Fruit fly (Drosophila melanogaster) Kc167 (cell line): ENCODE data around the gene msb1l.

Experiments used
- Myc ChIP-seq: fragments of >200 bp; optimal IDR thresholded peaks from 2 replicates; lab custom pipeline; 2017; ENCODE audit warnings: missing external identifiers
- Sin3A ChIP-seq: fragments of >200 bp; optimal IDR thresholded peaks from 2 replicates; lab custom pipeline; 2018; ENCODE audit warnings: missing external identifiers
- h ChIP-seq: fragments of >200 bp; optimal IDR thresholded peaks from 3 replicates; lab custom pipeline; 2018; ENCODE audit warnings: missing external identifiers
- insv ChIP-seq: fragments of >200 bp; optimal IDR thresholded peaks from 3 replicates; lab custom pipeline; 2018; ENCODE audit warnings: missing external identifiers
- psq ChIP-seq: fragments of >200 bp; optimal IDR thresholded peaks from 2 replicates; lab custom pipeline; 2017; ENCODE audit warnings: missing external identifiers
- ttk ChIP-seq: sonication (Bioruptor generic); optimal IDR thresholded peaks from 2 replicates; lab custom pipeline; 2017; ENCODE audit warnings: missing external identifiers

Gene msb1l

DNA sequence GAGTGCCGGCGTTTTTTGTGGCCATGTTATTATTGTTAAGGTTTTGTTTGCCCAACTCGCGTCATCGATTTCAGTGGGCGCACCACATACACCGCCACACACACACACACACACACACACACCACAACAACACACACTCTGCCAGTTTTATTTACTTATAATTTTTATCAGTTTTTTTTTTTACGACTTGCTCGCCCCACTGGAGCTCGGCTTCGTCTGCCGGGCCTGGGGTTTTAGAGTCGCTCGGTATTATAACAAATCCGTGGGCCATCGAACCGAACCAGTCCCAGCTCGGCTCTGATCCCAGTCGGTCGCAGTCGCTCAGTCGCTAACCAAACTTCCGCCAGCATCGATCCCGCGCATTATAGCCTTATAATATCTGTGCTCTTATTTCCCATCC lies 28.1 kb upstream of the msb1l start:
- TF ChIP-seq ttk (lab: Kevin White, UChicago) (no peak), psq (lab: Kevin White, UChicago) (no peak), Myc (lab: Kevin White, UChicago) (no peak), Sin3A (no peak), h (lab: Kevin White, UChicago) (no peak), insv (lab: Kevin White, UChicago) (no peak)

DNA sequence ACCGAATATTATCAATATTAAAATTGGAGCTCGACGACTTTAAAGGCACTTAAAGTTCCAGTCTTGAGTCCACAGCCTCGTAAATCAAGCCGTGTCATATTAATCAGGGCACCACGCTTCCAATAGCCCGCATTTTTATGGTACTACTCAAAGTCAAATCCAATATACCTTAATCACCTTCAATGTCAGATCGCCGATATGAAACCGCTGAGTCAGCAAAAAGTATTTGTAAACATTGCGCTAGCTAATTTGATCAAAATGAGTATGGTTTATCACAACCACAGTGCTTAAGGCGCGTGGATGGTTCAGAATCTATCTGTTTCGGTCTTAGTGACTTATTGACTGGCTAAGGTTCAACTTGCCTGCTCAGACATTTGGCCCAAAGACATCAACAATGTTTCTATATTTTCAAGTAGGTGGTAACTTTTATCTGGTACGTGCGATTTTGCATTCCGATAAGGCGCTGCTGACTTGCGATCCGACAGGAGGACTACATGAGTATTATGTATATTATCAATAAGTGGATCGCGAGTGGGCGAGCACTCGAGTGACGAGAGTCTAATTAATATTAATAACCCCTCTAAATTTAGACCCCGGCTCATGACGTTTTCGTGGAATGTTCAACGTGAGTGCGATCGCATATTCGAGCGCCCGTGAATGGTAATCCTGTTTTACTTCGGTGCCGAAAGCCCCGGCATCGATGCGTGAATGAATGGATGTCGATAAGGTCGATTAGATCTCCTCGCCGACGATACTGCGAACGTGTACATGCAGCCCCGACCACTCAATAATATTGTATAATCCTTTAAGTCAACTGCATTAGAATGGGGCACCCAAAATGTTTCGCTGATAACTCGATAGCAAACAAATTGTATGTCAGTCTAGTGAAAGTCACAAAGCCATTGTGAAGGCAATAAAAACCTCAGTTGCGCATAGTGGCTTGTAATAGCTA lies 14.2 kb upstream of the msb1l start, which contains the start of gene CG13078:
CG13078 (plus strand) TSS at position 902 of the 952 bp plus-strand sequence.
- TF ChIP-seq h (lab: Kevin White, UChicago) = no peak
- no peak for TF ChIP-seq Sin3A
- TF ChIP-seq insv (lab: Kevin White, UChicago) = no peak
- TF ChIP-seq Myc (lab: Kevin White, UChicago) = no peak
- no peak for TF ChIP-seq ttk (lab: Kevin White, UChicago)
- TF ChIP-seq psq (lab: Kevin White, UChicago) = no peak

- no peak for TF ChIP-seq ttk (lab: Kevin White, UChicago)
- no peak for TF ChIP-seq Sin3A
- TF ChIP-seq psq (lab: Kevin White, UChicago) = no peak
- no peak for TF ChIP-seq insv (lab: Kevin White, UChicago)
- TF ChIP-seq h (lab: Kevin White, UChicago) = no peak
Observed at dm6 chr2L:19565233-19565898, 12.1 kb upstream of the msb1l start, which contains the start of gene CG13077. CG13077 (plus strand) TSS chr2L:19565863.

DNA sequence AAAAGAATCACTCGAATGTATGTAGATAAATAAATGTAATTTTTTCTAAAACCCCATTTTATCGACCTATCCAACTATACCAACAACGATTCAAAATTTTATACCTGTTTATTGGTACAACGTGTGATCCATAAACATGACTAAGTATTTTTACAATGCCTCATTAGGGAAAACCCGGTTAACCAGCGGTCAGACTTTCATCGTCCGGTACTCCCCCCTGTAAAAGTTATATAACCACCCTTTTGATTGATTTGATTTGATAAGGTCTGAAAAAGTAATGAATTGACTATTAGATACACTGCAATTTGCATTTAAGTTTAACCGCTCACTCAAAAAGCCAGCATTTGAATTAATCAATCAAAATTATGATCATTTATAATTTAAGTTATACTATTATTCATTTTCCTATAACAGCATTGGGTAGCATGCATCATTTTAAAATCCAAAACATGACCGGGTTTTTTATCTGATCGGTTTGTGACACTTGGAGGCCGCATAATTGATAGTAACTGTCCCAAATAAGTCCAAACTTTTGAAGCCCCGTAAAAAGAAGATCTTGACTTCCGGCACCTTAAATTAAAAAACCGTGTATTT lies 10.1 kb upstream of the msb1l start:
- TF ChIP-seq Sin3A = no peak
- no peak for TF ChIP-seq insv (lab: Kevin White, UChicago)
- TF ChIP-seq psq (lab: Kevin White, UChicago) = no peak
- TF ChIP-seq h (lab: Kevin White, UChicago) = no peak
- TF ChIP-seq ttk (lab: Kevin White, UChicago) = no peak
- no peak for TF ChIP-seq Myc (lab: Kevin White, UChicago)

DNA sequence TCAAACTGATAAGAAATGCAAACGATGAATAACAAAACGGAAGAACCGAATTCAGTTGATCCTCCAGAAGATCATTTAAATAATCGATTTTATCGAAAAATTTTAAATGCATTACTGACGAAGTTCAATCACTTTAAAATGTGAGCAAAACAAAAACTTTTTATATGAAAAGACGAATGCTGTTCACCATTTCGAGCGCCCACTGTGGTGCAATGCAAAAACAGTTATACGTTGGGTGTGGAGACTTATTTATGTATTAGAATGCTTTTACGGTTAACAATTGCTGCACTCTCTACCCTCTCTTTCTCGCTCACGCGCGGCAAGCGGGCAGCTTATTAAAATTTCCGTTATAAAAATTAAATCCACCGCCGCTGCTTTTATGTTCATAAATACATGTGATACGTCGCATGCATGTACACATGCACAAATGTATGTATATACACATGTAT lies 6.7 kb upstream of the msb1l start:
- TF ChIP-seq h (lab: Kevin White, UChicago) = no peak
- no peak for TF ChIP-seq ttk (lab: Kevin White, UChicago)
- no peak for TF ChIP-seq insv (lab: Kevin White, UChicago)
- no peak for TF ChIP-seq psq (lab: Kevin White, UChicago)
- no peak for TF ChIP-seq Myc (lab: Kevin White, UChicago)
- TF ChIP-seq Sin3A = no peak

DNA sequence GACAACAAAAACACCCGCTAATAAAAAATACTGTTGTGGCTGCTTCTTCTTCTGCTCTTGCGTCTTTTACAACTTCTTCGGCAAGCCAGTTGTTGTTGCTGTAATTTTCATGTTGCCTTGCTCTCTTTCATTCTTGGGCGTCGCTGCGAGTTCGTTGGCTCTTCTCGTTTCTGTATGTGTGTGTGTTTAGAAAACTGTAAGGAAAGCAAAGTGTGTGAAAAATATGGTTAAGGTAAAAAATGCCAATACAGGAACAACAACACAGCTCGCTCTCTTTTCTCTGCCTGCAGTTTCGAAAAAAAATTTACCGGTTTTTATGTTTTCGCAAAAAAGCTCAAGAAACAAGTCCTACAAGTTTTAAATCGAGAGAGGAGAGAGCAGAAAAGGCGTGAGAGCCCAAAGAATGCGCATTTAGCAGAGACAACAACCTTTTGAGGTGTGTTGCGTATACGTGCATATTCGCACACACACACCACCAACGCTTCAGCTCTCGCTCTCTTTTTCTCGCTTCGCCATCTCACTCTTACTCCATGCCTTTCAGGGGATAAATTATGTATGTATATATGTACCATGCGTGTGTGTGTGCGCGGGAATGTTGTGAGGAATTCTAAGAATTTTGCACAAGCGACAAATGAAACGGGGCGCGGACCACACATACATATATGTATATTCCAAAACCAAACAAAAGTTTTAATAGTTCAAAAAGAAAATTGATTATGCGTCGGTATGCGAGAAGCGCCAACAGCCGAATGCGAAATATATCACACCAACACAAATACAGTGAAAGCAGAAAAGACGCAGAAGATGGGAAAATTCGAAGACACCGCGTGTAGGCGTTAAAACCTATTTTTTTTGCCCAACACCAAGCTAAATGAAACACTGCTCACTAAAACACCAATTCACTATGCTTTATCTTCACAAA lies 5.7 kb upstream of the msb1l start:
- TF ChIP-seq Sin3A (no peak), Myc (lab: Kevin White, UChicago) (no peak), psq (lab: Kevin White, UChicago) (no peak), h (lab: Kevin White, UChicago) (no peak), ttk (lab: Kevin White, UChicago) (no peak), insv (lab: Kevin White, UChicago) (no peak)

DNA sequence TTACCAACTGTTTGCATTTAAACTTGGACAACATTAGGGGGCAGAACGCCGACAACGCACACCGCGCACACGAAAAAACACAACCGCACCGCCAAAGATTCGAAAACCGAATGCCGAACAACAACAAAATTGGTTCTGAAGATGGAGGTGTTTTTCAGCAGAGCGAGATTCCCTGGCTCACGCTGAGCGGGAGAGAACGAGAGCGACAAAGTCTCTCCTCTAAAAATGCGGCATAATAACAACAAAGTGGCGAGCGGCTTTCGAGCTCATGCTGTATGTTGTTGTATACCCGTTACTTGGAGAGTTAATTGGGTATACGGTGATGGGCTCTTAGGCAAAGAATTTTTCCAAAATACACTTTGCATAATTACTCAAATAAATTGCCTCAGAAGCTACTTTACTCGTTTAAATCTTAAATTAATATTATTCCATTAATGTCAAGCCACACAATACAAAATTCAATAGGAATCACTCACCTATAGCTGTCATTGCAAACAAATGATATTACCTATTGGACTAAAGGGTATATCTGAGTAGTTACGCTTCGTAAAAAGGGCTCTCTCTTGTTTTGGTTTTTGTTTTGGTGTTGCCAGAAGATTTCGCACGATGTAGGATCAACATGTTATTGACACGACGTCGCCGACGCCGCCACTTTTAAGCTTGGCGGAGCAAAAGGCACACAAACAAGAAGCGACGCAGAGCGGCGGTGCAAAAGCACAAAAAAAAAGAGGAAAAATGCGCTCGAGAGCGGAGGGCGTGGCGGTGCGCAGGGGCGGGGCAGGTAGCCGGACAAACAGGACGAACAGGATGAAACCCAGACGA lies 4.8 kb upstream of the msb1l start:
- no peak for TF ChIP-seq Myc (lab: Kevin White, UChicago)
- no peak for TF ChIP-seq insv (lab: Kevin White, UChicago)
- no peak for TF ChIP-seq ttk (lab: Kevin White, UChicago)
- TF ChIP-seq psq (lab: Kevin White, UChicago) = no peak
- no peak for TF ChIP-seq Sin3A
- no peak for TF ChIP-seq h (lab: Kevin White, UChicago)

DNA sequence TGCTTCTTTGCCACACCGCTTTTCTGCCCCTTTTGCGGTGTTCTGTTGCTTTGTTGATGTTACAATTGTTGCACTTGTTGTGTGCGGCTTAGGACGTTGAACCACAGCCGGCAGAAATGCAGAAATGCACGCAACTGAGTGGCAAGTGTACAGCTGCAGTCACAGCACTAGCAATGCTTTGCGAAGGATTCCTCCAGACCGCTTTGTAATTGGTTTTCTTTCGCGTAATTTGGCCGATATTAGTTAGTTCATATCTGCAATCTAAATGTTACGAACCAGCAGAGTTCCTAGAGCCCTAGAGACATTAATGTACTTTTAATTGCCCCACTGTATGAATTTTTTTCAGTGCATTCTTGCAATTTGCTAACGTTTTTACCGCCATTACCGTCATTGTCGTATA lies 3.1 kb upstream of the msb1l start:
- TF ChIP-seq insv (lab: Kevin White, UChicago) (no peak), psq (lab: Kevin White, UChicago) (no peak), h (lab: Kevin White, UChicago) (no peak), ttk (lab: Kevin White, UChicago) (no peak), Sin3A (no peak), Myc (lab: Kevin White, UChicago) (no peak)

dm6 chr2L:19574959-19575625 lies 2.4 kb upstream of the msb1l start:
- no peak for TF ChIP-seq ttk (lab: Kevin White, UChicago)
- TF ChIP-seq insv (lab: Kevin White, UChicago) = no peak
- no peak for TF ChIP-seq Myc (lab: Kevin White, UChicago)
